Worm (Caenorhabditis elegans): ENCODE data around the gene H14A12.5.

DNA sequence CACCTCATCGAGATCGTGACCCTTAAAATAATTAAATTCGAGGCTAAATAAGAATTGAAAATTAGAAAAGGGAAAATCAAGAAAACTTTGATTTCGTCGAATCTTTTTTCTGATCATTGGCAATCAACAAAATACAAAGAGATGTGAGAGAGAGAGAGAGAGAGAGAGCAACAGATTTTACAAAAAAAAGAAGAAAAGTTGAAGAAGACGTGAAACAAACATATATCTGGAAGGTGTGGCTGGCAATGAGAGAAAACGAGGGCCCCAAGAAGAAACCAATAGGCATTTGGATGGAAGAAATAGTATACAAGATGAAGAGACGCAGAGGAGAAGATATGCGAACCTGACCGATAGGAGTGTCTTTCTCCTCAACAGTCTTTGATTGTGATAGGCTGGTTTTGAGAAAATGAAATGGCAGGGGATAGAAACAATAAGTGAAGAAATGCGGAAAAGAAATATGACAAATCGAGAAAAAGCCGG is 20.2 kb upstream of the H14A12.5 start, which contains the start of gene mup-4:
- TF ChIP-seq unc-62 (GFP tag; optimal IDR thresholded peaks at IDR 0.05) (no peak), ces-1 (GFP tag; optimal IDR thresholded peaks at IDR 0.05) (no peak), snpc-4 (tag; optimal IDR thresholded peaks at IDR 0.05) (no peak), lin-13 (tag; optimal IDR thresholded peaks at IDR 0.05) (no peak), nhr-76 (tag; optimal IDR thresholded peaks at IDR 0.05) (no peak), cnd-1 (tag; optimal IDR thresholded peaks at IDR 0.05) (no peak), ceh-43 (GFP tag; optimal IDR thresholded peaks at IDR 0.05) (no peak), mep-1 (tag; optimal IDR thresholded peaks at IDR 0.05) (no peak), ham-2 (GFP tag; optimal IDR thresholded peaks at IDR 0.05) (no peak), nhr-28 (tag; optimal IDR thresholded peaks at IDR 0.05) (no peak), nhr-237 (tag; optimal IDR thresholded peaks at IDR 0.05) (no peak)
